Fruit fly (Drosophila melanogaster): ENCODE results near the gene CG34452.

The CG34452 gene

dm6 chr3L:15729306-15730006 lies 41.8 kb upstream of the CG34452 start:
- TF ChIP-seq ara (GFP tag; IDR thresholded peaks at IDR 0.05) (0 out of 2 replicates have a peak, but pooled peaks have one; percentile 46), CG16779 (GFP tag; IDR thresholded peaks at IDR 0.05) (no peak), CG18476 (GFP tag; optimal IDR thresholded peaks at IDR 0.05) (no peak), YL-1 (GFP tag; optimal IDR thresholded peaks at IDR 0.05) (no peak), CG14014 (GFP tag; IDR thresholded peaks at IDR 0.05) (no peak), Hmx (GFP tag; optimal IDR thresholded peaks at IDR 0.05) (no peak), esg (GFP tag; conservative IDR thresholded peaks at IDR 0.05) (no peak), pita (GFP tag; optimal IDR thresholded peaks at IDR 0.05) (no peak), ATbp (GFP tag; optimal IDR thresholded peaks at IDR 0.05) (no peak), CG10543 (GFP tag; optimal IDR thresholded peaks at IDR 0.05) (no peak), CG3726 (GFP tag; IDR thresholded peaks at IDR 0.05) (no peak; the same call in 2 of the 3 replicates), CG34422 (GFP tag; IDR thresholded peaks at IDR 0.05) (0 out of 3 replicates have a peak, but pooled peaks have one; percentile 17), Bteb2 (GFP tag; optimal IDR thresholded peaks at IDR 0.05) (no peak), eyg (GFP tag; optimal IDR thresholded peaks at IDR 0.05) (no peak), CG12155 (GFP tag; optimal IDR thresholded peaks at IDR 0.05) (no peak), Lpt (GFP tag; optimal IDR thresholded peaks at IDR 0.05) (no peak), trem (tag; optimal IDR thresholded peaks at IDR 0.05) (peak; percentile 36), shn (GFP tag; optimal IDR thresholded peaks at IDR 0.05) (no peak), schlank (tag; optimal IDR thresholded peaks at IDR 0.05) (no peak), sens-2 (GFP tag; IDR thresholded peaks at IDR 0.05) (no peak), CG10366 (GFP tag; IDR thresholded peaks at IDR 0.05) (no peak), CG18011 (GFP tag; optimal IDR thresholded peaks at IDR 0.05) (no peak), Rx (GFP tag; IDR thresholded peaks at IDR 0.05) (no peak), sd (tag; optimal IDR thresholded peaks at IDR 0.05) (no peak), ase (GFP tag; IDR thresholded peaks at IDR 0.05) (no peak), CG13123 (GFP tag; optimal IDR thresholded peaks at IDR 0.05) (no peak), disco-r (GFP tag; optimal IDR thresholded peaks at IDR 0.05) (no peak), Ada2b (GFP tag; IDR thresholded peaks at IDR 0.05) (no peak), CG15011 (GFP tag; optimal IDR thresholded peaks at IDR 0.05) (no peak), CG17359 (tag; optimal IDR thresholded peaks at IDR 0.05) (peak; percentile 1), toy (GFP tag; IDR thresholded peaks at IDR 0.05) (no peak), Opbp (GFP tag; IDR thresholded peaks at IDR 0.05; ENCODE audit: partially characterized antibody) (peak; percentile 67; the same call in 1 of the 3 replicates), ftz-f1 (GFP tag; optimal IDR thresholded peaks at IDR 0.05) (no peak), danr (GFP tag; IDR thresholded peaks at IDR 0.05) (no peak), exex (tag; optimal IDR thresholded peaks at IDR 0.05) (no peak), dan (GFP tag; IDR thresholded peaks at IDR 0.05) (no peak), bab2 (GFP tag; optimal IDR thresholded peaks at IDR 0.05) (no peak), B-H1 (GFP tag; IDR thresholded peaks at IDR 0.05) (no peak; the same call in 2 of the 3 replicates), Myb (GFP tag; optimal IDR thresholded peaks at IDR 0.05) (no peak), Hr39 (optimal IDR thresholded peaks at IDR 0.05) (no peak), Awh (GFP tag; IDR thresholded peaks at IDR 0.05) (no peak), jigr1 (GFP tag; IDR thresholded peaks at IDR 0.05) (no peak), Side (GFP tag; optimal IDR thresholded peaks at IDR 0.05) (peak; percentile 28), Oli (tag; optimal IDR thresholded peaks at IDR 0.05) (no peak), hb (GFP tag; IDR thresholded peaks at IDR 0.05; ENCODE audit: partially characterized antibody) (no peak; the same call in 2 of the 3 replicates), az2 (GFP tag; optimal IDR thresholded peaks at IDR 0.05) (no peak), CG6254 (GFP tag; optimal IDR thresholded peaks at IDR 0.05) (no peak), CG12071 (GFP tag; optimal IDR thresholded peaks at IDR 0.05) (peak; percentile 5), chif (GFP tag; optimal IDR thresholded peaks at IDR 0.05) (peak in 1 of 2 experiments; percentile 29), Gug (GFP tag; IDR thresholded peaks at IDR 0.05) (no peak), CG4854 (GFP tag; optimal IDR thresholded peaks at IDR 0.05) (no peak), tap (tag; optimal IDR thresholded peaks at IDR 0.05) (no peak)
